Fruit fly (Drosophila melanogaster) whole organism, embryonic: ENCODE data around the gene Rpt5.
A peak's percentile ranks its signal among the peaks of the same experiment; 100 is the strongest.

Experiments used
- ATbp ChIP-seq: fragments of 200-800 bp; sonication (Bioruptor generic); optimal IDR thresholded peaks from 2 replicates; lab custom pipeline; 2017; ENCODE audit warnings: missing biosample characterization, mild to moderate bottlenecking, missing genetic modification characterization, missing genetic modification reagents
- Adf1 ChIP-seq: fragments of 200-800 bp; sonication (Bioruptor generic); IDR thresholded peaks from 2 replicates; pipeline ENCODE4 v1.3.6; 2022; ENCODE audit warnings: missing biosample characterization, missing genetic modification characterization
- CG10209 ChIP-seq: fragments of 200-800 bp; sonication (Bioruptor generic); optimal IDR thresholded peaks from 3 replicates; lab custom pipeline; 2017; ENCODE audit warnings: missing biosample characterization, mild to moderate bottlenecking, missing genetic modification characterization, missing genetic modification reagents
- CG11695 ChIP-seq: fragments of 200-800 bp; sonication (Bioruptor generic); IDR thresholded peaks from 3 replicates; pipeline ENCODE4 v1.3.6; 2022; ENCODE audit warnings: missing biosample characterization, missing genetic modification characterization
- CG12299 ChIP-seq: fragments of 200-800 bp; sonication (Bioruptor generic); optimal IDR thresholded peaks from 2 replicates; lab custom pipeline; 2018; ENCODE audit warnings: missing biosample characterization, mild to moderate bottlenecking, missing genetic modification characterization
- CG14667 ChIP-seq: fragments of 200-800 bp; sonication (Bioruptor generic); IDR thresholded peaks from 2 replicates; pipeline ENCODE4 v1.3.6; 2022; ENCODE audit warnings: missing biosample characterization, missing genetic modification characterization
- CG14965 ChIP-seq: fragments of 200-800 bp; sonication (Bioruptor generic); optimal IDR thresholded peaks from 2 replicates; lab custom pipeline; 2016; ENCODE audit warnings: missing biosample characterization, missing genetic modification characterization, borderline replicate concordance
- CG17186 ChIP-seq: fragments of 200-800 bp; sonication (Bioruptor generic); optimal IDR thresholded peaks from 3 replicates; lab custom pipeline; 2017; ENCODE audit warnings: missing biosample characterization, missing genetic modification reagents, missing genetic modification characterization
- CG17385 ChIP-seq: fragments of 200-800 bp; sonication (Bioruptor generic); optimal IDR thresholded peaks from 3 replicates; lab custom pipeline; 2018; ENCODE audit warnings: missing biosample characterization, mild to moderate bottlenecking, missing genetic modification characterization
- CG18599 ChIP-seq: fragments of 200-800 bp; sonication (Bioruptor generic); optimal IDR thresholded peaks from 3 replicates; lab custom pipeline; 2017; ENCODE audit warnings: missing biosample characterization, missing genetic modification characterization, mild to moderate bottlenecking, moderate library complexity, missing genetic modification reagents
- CG18619 ChIP-seq: fragments of 200-800 bp; sonication (Bioruptor generic); optimal IDR thresholded peaks from 3 replicates; lab custom pipeline; 2017; ENCODE audit warnings: missing biosample characterization, mild to moderate bottlenecking, missing genetic modification characterization
- CG30403 ChIP-seq: fragments of 200-800 bp; sonication (Bioruptor generic); optimal IDR thresholded peaks from 3 replicates; lab custom pipeline; 2016; ENCODE audit warnings: missing biosample characterization, missing genetic modification characterization
- CG4328 ChIP-seq: fragments of 200-800 bp; sonication (Bioruptor generic); optimal IDR thresholded peaks from 3 replicates; lab custom pipeline; 2017; ENCODE audit warnings: missing biosample characterization, missing genetic modification reagents, missing genetic modification characterization
- CG43689 ChIP-seq: fragments of 200-800 bp; sonication (Bioruptor generic); IDR thresholded peaks from 2 replicates; pipeline ENCODE4 v1.3.6; 2022; ENCODE audit warnings: missing biosample characterization, missing genetic modification characterization
- CG4854 ChIP-seq: fragments of 200-800 bp; sonication (Bioruptor generic); optimal IDR thresholded peaks from 2 replicates; lab custom pipeline; 2016; ENCODE audit warnings: missing biosample characterization, missing genetic modification characterization, inconsistent platforms
- CG5245 ChIP-seq: fragments of 200-800 bp; sonication (Bioruptor generic); optimal IDR thresholded peaks from 3 replicates; lab custom pipeline; 2016; ENCODE audit warnings: missing biosample characterization, missing genetic modification characterization
- CG7372 ChIP-seq: fragments of 200-800 bp; sonication (Bioruptor generic); IDR thresholded peaks from 2 replicates; pipeline ENCODE4 v1.3.6; 2022; ENCODE audit warnings: missing biosample characterization, missing genetic modification characterization
- CG8944 ChIP-seq: fragments of 200-800 bp; sonication (Bioruptor generic); optimal IDR thresholded peaks from 3 replicates; lab custom pipeline; 2016; ENCODE audit warnings: missing biosample characterization, missing genetic modification characterization
- CrebB ChIP-seq: fragments of 200-800 bp; sonication (Bioruptor generic); optimal IDR thresholded peaks from 3 replicates; lab custom pipeline; 2018; ENCODE audit warnings: missing biosample characterization, mild to moderate bottlenecking, missing genetic modification characterization
- Fer3 ChIP-seq: fragments of 200-800 bp; sonication (Bioruptor generic); optimal IDR thresholded peaks from 2 replicates; lab custom pipeline; 2018; ENCODE audit warnings: missing biosample characterization, mild to moderate bottlenecking, missing genetic modification characterization, moderate library complexity
- H2.0 ChIP-seq: fragments of 200-800 bp; sonication (Bioruptor generic); IDR thresholded peaks from 2 replicates; pipeline ENCODE4 v1.3.6; 2022; ENCODE audit warnings: missing biosample characterization, missing genetic modification characterization
- HmgD ChIP-seq: fragments of 200-800 bp; sonication (Bioruptor generic); optimal IDR thresholded peaks from 3 replicates; lab custom pipeline; 2016; ENCODE audit warnings: missing biosample characterization, missing genetic modification characterization
- NC2α ChIP-seq: fragments of 200-800 bp; sonication (Bioruptor generic); optimal IDR thresholded peaks from 2 replicates; lab custom pipeline; 2016; ENCODE audit warnings: missing biosample characterization, missing genetic modification characterization
- NC2β ChIP-seq: fragments of 200-800 bp; sonication (Bioruptor generic); optimal IDR thresholded peaks from 2 replicates; lab custom pipeline; 2016; ENCODE audit warnings: missing biosample characterization, missing genetic modification characterization
- Rx ChIP-seq: fragments of 200-800 bp; sonication (Bioruptor generic); IDR thresholded peaks from 2 replicates; pipeline ENCODE4 v1.3.6; 2022; ENCODE audit warnings: missing biosample characterization, missing genetic modification characterization
- Sin3A ChIP-seq: fragments of >200 bp; optimal IDR thresholded peaks from 2 replicates; lab custom pipeline; 2018
- Six4 ChIP-seq: fragments of 200-800 bp; sonication (Bioruptor generic); optimal IDR thresholded peaks from 2 replicates; lab custom pipeline; 2016; ENCODE audit warnings: missing biosample characterization, missing genetic modification characterization
- TFAM ChIP-seq: fragments of 200-800 bp; sonication (Bioruptor generic); optimal IDR thresholded peaks from 2 replicates; lab custom pipeline; 2017; ENCODE audit warnings: missing biosample characterization, missing genetic modification characterization, inconsistent platforms
- Usf ChIP-seq: fragments of 200-800 bp; sonication (Bioruptor generic); optimal IDR thresholded peaks from 2 replicates; lab custom pipeline; 2017; ENCODE audit warnings: missing genotype, missing biosample characterization, missing genetic modification characterization
- Vsx1 ChIP-seq: fragments of 200-800 bp; sonication (Bioruptor generic); optimal IDR thresholded peaks from 2 replicates; lab custom pipeline; 2017; ENCODE audit warnings: missing biosample characterization, mild to moderate bottlenecking, missing genetic modification characterization, missing genetic modification reagents
- bbx ChIP-seq: fragments of 200-800 bp; sonication (Bioruptor generic); IDR thresholded peaks from 2 replicates; pipeline ENCODE4 v1.3.6; 2022; ENCODE audit warnings: missing biosample characterization, missing genetic modification characterization; ENCODE audit not compliant: partially characterized antibody
- bsh ChIP-seq, 2 experiments: fragments of 200-800 bp; sonication (Bioruptor generic); optimal IDR thresholded peaks; 2 replicates each; lab custom pipeline; 2017 to 2018; ENCODE audit warnings: mild to moderate bottlenecking in 2 of 2, missing biosample characterization in 2 of 2, missing genetic modification characterization in 2 of 2, moderate library complexity in 1 of 2
- caup ChIP-seq: fragments of 200-800 bp; sonication (Bioruptor generic); optimal IDR thresholded peaks from 3 replicates; lab custom pipeline; 2017; ENCODE audit warnings: missing biosample characterization, mild to moderate bottlenecking, missing genetic modification characterization, moderate library complexity; ENCODE audit not compliant: severe bottlenecking
- cg ChIP-seq: fragments of 200-800 bp; sonication (Bioruptor generic); optimal IDR thresholded peaks from 3 replicates; lab custom pipeline; 2019; ENCODE audit warnings: missing biosample characterization, mild to moderate bottlenecking, missing genetic modification characterization, moderate library complexity
- chm ChIP-seq: fragments of 200-800 bp; sonication (Bioruptor generic); IDR thresholded peaks from 2 replicates; pipeline ENCODE4 v1.3.6; 2022; ENCODE audit warnings: missing biosample characterization, missing genetic modification characterization
- dan ChIP-seq: fragments of 200-800 bp; sonication (Bioruptor generic); IDR thresholded peaks from 2 replicates; pipeline ENCODE4 v1.3.6; 2022; ENCODE audit warnings: missing biosample characterization, missing genetic modification characterization
- dmrt11E ChIP-seq: fragments of 200-800 bp; sonication (Bioruptor generic); optimal IDR thresholded peaks from 3 replicates; lab custom pipeline; 2018; ENCODE audit warnings: missing biosample characterization, mild to moderate bottlenecking, missing genetic modification characterization, moderate library complexity
- lola ChIP-seq, 3 experiments: fragments of >200 bp in 2 of 3; fragments of 200-800 bp in 1 of 3; sonication (Bioruptor generic) in 1 of 3; optimal IDR thresholded peaks; 2 replicates each; lab custom pipeline; 2017 to 2019; ENCODE audit warnings: missing biosample characterization in 3 of 3, missing genetic modification characterization in 3 of 3, mild to moderate bottlenecking in 1 of 3, moderate library complexity in 1 of 3
- maf-S ChIP-seq: fragments of 200-800 bp; sonication (Bioruptor generic); optimal IDR thresholded peaks from 2 replicates; lab custom pipeline; 2016; ENCODE audit warnings: missing biosample characterization, missing genetic modification characterization
- nerfin-2 ChIP-seq: fragments of 200-800 bp; sonication (Bioruptor generic); IDR thresholded peaks from 2 replicates; pipeline ENCODE4 v1.3.6; 2022; ENCODE audit warnings: missing biosample characterization, missing genetic modification characterization; ENCODE audit not compliant: partially characterized antibody
- onecut ChIP-seq: fragments of 200-800 bp; sonication (Bioruptor generic); IDR thresholded peaks from 2 replicates; pipeline ENCODE4 v1.3.6; 2022; ENCODE audit warnings: missing biosample characterization, missing genetic modification characterization
- pros ChIP-seq: fragments of 200-800 bp; sonication (Bioruptor generic); optimal IDR thresholded peaks from 3 replicates; lab custom pipeline; 2019; ENCODE audit warnings: missing biosample characterization, mild to moderate bottlenecking, missing genetic modification characterization, moderate library complexity
- stc ChIP-seq: fragments of 200-800 bp; sonication (Bioruptor generic); IDR thresholded peaks from 2 replicates; pipeline ENCODE4 v1.3.6; 2022; ENCODE audit warnings: missing biosample characterization, missing genetic modification characterization
- tna ChIP-seq: fragments of 200-800 bp; sonication (Bioruptor generic); IDR thresholded peaks from 2 replicates; pipeline ENCODE4 v1.3.6; 2022; ENCODE audit warnings: missing biosample characterization, missing genetic modification characterization; ENCODE audit not compliant: partially characterized antibody
- trh ChIP-seq: fragments of 200-800 bp; sonication (Bioruptor generic); optimal IDR thresholded peaks from 2 replicates; lab custom pipeline; 2016; ENCODE audit warnings: missing biosample characterization, missing genetic modification characterization
- usp ChIP-seq: fragments of >200 bp; optimal IDR thresholded peaks from 2 replicates; lab custom pipeline; 2017; ENCODE audit warnings: missing biosample characterization, missing genetic modification characterization
- wdn ChIP-seq: fragments of 200-800 bp; sonication (Bioruptor generic); IDR thresholded peaks from 2 replicates; pipeline ENCODE4 v1.3.6; 2022; ENCODE audit warnings: missing biosample characterization, missing genetic modification characterization
- wor ChIP-seq: fragments of 200-800 bp; sonication (Bioruptor generic); IDR thresholded peaks from 2 replicates; pipeline ENCODE4 v1.3.6; 2022; ENCODE audit warnings: missing biosample characterization, missing genetic modification characterization
- zf30C ChIP-seq: fragments of 200-800 bp; sonication (Bioruptor generic); optimal IDR thresholded peaks from 3 replicates; lab custom pipeline; 2018; ENCODE audit warnings: missing biosample characterization, mild to moderate bottlenecking, missing genetic modification characterization

Rpt5 gene

DNA sequence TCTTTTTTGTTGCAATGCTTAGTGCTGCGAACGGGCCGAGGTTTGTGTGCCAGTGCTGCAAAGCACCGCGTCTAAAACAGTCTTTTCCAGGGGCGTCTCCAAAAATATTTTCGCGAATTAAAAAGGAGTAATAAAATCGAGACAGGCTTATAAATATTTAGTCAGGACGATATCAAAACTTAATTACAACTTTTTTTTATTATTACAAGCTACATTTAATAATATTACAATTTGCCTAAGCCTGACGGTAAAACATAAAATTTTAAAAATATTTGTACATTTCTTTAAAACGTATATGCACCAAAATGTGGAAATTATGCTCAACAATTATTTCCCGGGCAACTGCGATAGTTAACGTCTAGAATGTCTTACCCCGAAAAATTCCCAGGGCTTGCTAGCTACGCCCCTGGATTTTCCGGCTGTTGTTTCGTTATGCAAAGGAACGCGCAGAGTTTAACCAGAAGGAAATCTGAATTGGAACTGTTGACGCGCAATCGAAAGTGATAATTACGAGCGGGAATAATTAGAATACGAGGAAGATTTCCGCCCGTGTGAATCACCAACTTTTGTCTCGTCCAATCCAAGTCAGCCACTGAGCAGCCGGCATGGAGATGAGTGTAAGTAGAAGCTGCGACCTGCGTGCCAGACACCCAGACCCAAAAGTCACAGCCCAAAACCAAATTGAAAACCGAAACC is 5.4 kb downstream of the Rpt5 start, which contains the start of the genes PTPMT1 and Hrd3 (continued):
- peak; percentile 98 for TF ChIP-seq caup
- TF ChIP-seq HmgD (GFP tag; lab: Kevin White, UChicago): peak; percentile 93
- peak; percentile 92 for TF ChIP-seq stc (GFP tag; lab: Robert Waterston, UW)
- peak; percentile 89 for TF ChIP-seq dan (GFP tag; lab: Robert Waterston, UW)
- TF ChIP-seq nerfin-2 (GFP tag; lab: Robert Waterston, UW): no peak
- TF ChIP-seq CG10209: peak; percentile 99
- TF ChIP-seq zf30C (GFP tag; lab: Kevin White, UChicago): peak; percentile 19
- TF ChIP-seq onecut (GFP tag; lab: Robert Waterston, UW): peak; percentile 88
- peak; percentile 92 for TF ChIP-seq CrebB (tag; lab: Kevin White, UChicago)
- peak; percentile 93 for TF ChIP-seq CG17186
- TF ChIP-seq maf-S (GFP tag; lab: Kevin White, UChicago): peak; percentile 97
- TF ChIP-seq pros (GFP tag; lab: Kevin White, UChicago): peak; percentile 77
- TF ChIP-seq CG4328 (GFP tag; lab: Kevin White, UChicago): peak; percentile 99
- peak; percentile 69 for TF ChIP-seq Sin3A (lab: Kevin White, UChicago)
- peak; percentile 97 for TF ChIP-seq trh (GFP tag; lab: Kevin White, UChicago)
- peak; percentile 91 for TF ChIP-seq chm (GFP tag; lab: Robert Waterston, UW)
- peak; percentile 99 for TF ChIP-seq Usf (GFP tag; lab: Kevin White, UChicago)
- peak; percentile 97 for TF ChIP-seq CG17385 (GFP tag; lab: Kevin White, UChicago)
- peak; percentile 82 for TF ChIP-seq CG43689 (GFP tag; lab: Robert Waterston, UW)
- peak; percentile 97 for TF ChIP-seq Fer3 (tag; lab: Kevin White, UChicago)
- TF ChIP-seq NC2β (GFP tag; lab: Kevin White, UChicago): peak; percentile 95
- TF ChIP-seq CG18619 (GFP tag; lab: Kevin White, UChicago): peak; percentile 99
- TF ChIP-seq CG11695: peak; percentile 97
- TF ChIP-seq CG30403 (GFP tag; lab: Kevin White, UChicago): peak; percentile 100
- TF ChIP-seq wor (GFP tag; lab: Robert Waterston, UW): peak; percentile 94
- peak; percentile 96 for TF ChIP-seq CG12299 (tag; lab: Kevin White, UChicago)
- peak; percentile 96 for TF ChIP-seq ATbp
- peak; percentile 96 for TF ChIP-seq CG8944 (GFP tag; lab: Kevin White, UChicago)
- peak; percentile 89 for TF ChIP-seq wdn (GFP tag; lab: Robert Waterston, UW)
- peak; percentile 99 for TF ChIP-seq dmrt11E (tag; lab: Kevin White, UChicago)
- no peak for TF ChIP-seq tna (GFP tag; lab: Robert Waterston, UW)
- TF ChIP-seq Rx (GFP tag; lab: Robert Waterston, UW): peak; percentile 89; the same call in 1 of the 2 replicates
- TF ChIP-seq usp (GFP tag; lab: Kevin White, UChicago): no peak
- peak; percentile 95 for TF ChIP-seq CG7372 (GFP tag; lab: Robert Waterston, UW)
- peak; percentile 97 for TF ChIP-seq CG4854 (GFP tag; lab: Kevin White, UChicago)
- TF ChIP-seq bbx (GFP tag; lab: Robert Waterston, UW): peak; percentile 48; the same call in 1 of the 2 replicates
- TF ChIP-seq CG18599 (GFP tag; lab: Kevin White, UChicago): peak; percentile 99
- peak; percentile 70 for TF ChIP-seq CG14965 (GFP tag; lab: Kevin White, UChicago)
- no peak for TF ChIP-seq cg (GFP tag; lab: Kevin White, UChicago)
- peak; percentile 97 for TF ChIP-seq CG5245 (GFP tag; lab: Kevin White, UChicago)
- TF ChIP-seq bsh (GFP tag; optimal IDR thresholded peaks at IDR 0.05; lab: Kevin White, UChicago): peak; percentile 97 to 98
- TF ChIP-seq Adf1 (GFP tag; lab: Robert Waterston, UW): peak; percentile 79
- peak; percentile 95 for TF ChIP-seq Vsx1 (GFP tag; lab: Kevin White, UChicago)
- TF ChIP-seq H2.0 (GFP tag; lab: Robert Waterston, UW): peak; percentile 89
- peak; percentile 98 for TF ChIP-seq Six4 (GFP tag; lab: Kevin White, UChicago)
- peak; percentile 93 for TF ChIP-seq CG14667
- peak in 1 of 3 experiments; percentile 99 for TF ChIP-seq lola (GFP tag; optimal IDR thresholded peaks at IDR 0.05; lab: Kevin White, UChicago)
- peak; percentile 95 for TF ChIP-seq NC2α
- peak; percentile 88 for TF ChIP-seq TFAM (GFP tag; lab: Kevin White, UChicago)
